Fruit fly (Drosophila melanogaster): ENCODE data around the gene Pbp95.

DNA sequence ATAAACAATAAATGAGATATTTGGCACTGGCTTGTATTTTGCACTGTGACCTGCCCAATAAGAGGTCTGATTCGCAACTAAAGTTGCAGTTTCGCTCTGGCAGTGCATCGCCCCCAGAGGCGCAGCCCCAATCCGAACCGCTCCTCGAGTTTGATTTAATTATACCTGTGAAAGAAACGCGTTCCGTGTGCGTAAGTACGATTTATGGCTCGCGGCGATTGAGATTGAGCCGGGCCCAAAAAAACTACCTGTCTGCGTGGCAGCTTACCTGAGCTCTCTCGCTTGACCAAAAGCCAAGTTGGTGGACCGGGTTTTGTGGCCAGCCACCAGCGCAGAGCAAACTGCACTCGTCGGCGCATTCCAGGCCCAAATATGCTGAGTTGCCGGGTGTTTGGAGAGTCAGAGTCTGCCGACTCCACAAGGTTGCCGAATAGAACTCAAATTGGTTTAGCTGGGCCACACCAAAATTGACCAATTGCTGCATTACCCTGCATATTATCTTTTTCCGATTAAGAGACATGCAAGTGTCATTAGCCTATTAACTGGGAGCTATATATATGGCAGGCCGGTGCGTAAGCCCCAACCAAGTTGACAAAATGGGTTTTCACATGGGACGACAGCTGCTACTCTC lies 35.1 kb upstream of the Pbp95 start, which contains the start of the genes CD98hc and Os-C:
- TF ChIP-seq dac (GFP tag; optimal IDR thresholded peaks at IDR 0.05) (no peak), CG1621 (tag; optimal IDR thresholded peaks at IDR 0.05) (no peak), acj6 (GFP tag; optimal IDR thresholded peaks at IDR 0.05) (no peak), lz (GFP tag; optimal IDR thresholded peaks at IDR 0.05) (no peak), CG3919 (GFP tag; optimal IDR thresholded peaks at IDR 0.05) (no peak), achi (GFP tag; optimal IDR thresholded peaks at IDR 0.05) (no peak), CG16779 (tag; optimal IDR thresholded peaks at IDR 0.05) (no peak), CG11294 (GFP tag; IDR thresholded peaks at IDR 0.05) (peak; percentile 6; the same call in 1 of the 2 replicates), vri (GFP tag; optimal IDR thresholded peaks at IDR 0.05) (no peak), Hr4 (GFP tag; optimal IDR thresholded peaks at IDR 0.05) (no peak), CG6854 (GFP tag; optimal IDR thresholded peaks at IDR 0.05) (peak; percentile 82), CG6808 (GFP tag; optimal IDR thresholded peaks at IDR 0.05) (no peak), CG11762 (GFP tag; optimal IDR thresholded peaks at IDR 0.05; ENCODE audit: insufficient read depth) (no peak)
